Worm (Caenorhabditis elegans) whole organism, mixed stage, embryonic: ENCODE results near the gene F46E10.18.

Source experiments
- blmp-1 ChIP-seq: fragments of 150-350 bp; optimal IDR thresholded peaks from 2 replicates; lab custom pipeline; 2014; ENCODE audit warnings: missing biosample characterization, missing genetic modification characterization
- ceh-83 ChIP-seq: fragments of 200-800 bp; sonication (Bioruptor generic); optimal IDR thresholded peaks from 2 replicates; lab custom pipeline; 2018; ENCODE audit warnings: mild to moderate bottlenecking, missing genetic modification characterization, missing compliant biosample characterization
- ces-1 ChIP-seq: fragments of 150-350 bp; optimal IDR thresholded peaks from 2 replicates; lab custom pipeline; 2014; ENCODE audit warnings: missing biosample characterization, missing genetic modification reagents, missing genetic modification characterization
- lin-13 ChIP-seq: fragments of 150-350 bp; optimal IDR thresholded peaks from 2 replicates; lab custom pipeline; 2014; ENCODE audit warnings: missing biosample characterization, missing genetic modification characterization
- mab-5 ChIP-seq: fragments of 150-350 bp; optimal IDR thresholded peaks from 2 replicates; lab custom pipeline; 2014; ENCODE audit warnings: missing biosample characterization, missing genetic modification characterization
- snpc-4 ChIP-seq: fragments of 150-350 bp; optimal IDR thresholded peaks from 2 replicates; lab custom pipeline; 2014; ENCODE audit warnings: missing biosample characterization, missing genetic modification characterization
- unc-62 ChIP-seq: fragments of 150-350 bp; optimal IDR thresholded peaks from 2 replicates; lab custom pipeline; 2014; ENCODE audit warnings: missing biosample characterization, missing genetic modification reagents, missing genetic modification characterization
- ztf-11 ChIP-seq: fragments of 150-350 bp; optimal IDR thresholded peaks from 2 replicates; lab custom pipeline; 2014; ENCODE audit warnings: missing biosample characterization, missing genetic modification characterization

DNA sequence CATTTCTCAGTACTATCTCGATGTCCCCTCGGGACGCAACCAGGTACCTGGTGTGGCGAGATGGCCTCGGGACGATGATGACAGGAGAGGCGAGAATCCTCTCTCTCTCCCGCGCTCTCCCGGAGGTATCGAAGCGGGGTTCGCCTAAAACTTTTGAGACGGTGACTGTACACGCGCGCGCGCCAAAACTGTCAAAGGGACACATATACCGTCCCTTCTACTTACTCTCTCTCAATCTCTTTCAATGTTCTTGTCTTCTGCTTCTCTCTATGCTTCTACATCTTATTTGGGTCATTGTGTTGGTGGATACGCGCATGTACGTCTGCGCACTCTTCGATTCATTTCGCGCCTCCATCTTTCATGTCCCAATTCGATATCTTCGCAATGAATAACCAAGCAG lies 21.0 kb downstream of the F46E10.18 start:
- TF ChIP-seq snpc-4 (tag; lab: Kevin White, UChicago) (no peak), ceh-83 (GFP tag; lab: Kevin White, UChicago) (no peak), ces-1 (GFP tag; lab: Kevin White, UChicago) (no peak), blmp-1 (tag; lab: Kevin White, UChicago) (no peak), mab-5 (tag; lab: Kevin White, UChicago) (no peak), unc-62 (no peak), lin-13 (no peak), ztf-11 (tag; lab: Kevin White, UChicago) (no peak)
